Worm (Caenorhabditis elegans) whole organism, young adult: ENCODE measurements around the gene F19B6.1.

Experiments used
- B0336.3 ChIP-seq: fragments of 200-800 bp; sonication (Bioruptor generic); IDR thresholded peaks from 2 replicates; pipeline ENCODE4 v1.3.6; 2022; ENCODE audit warnings: missing genetic modification characterization, missing compliant biosample characterization
- D2030.7 ChIP-seq: fragments of 200-800 bp; sonication (Bioruptor generic); IDR thresholded peaks from 2 replicates; pipeline ENCODE4 v1.3.6; 2022; ENCODE audit warnings: missing genetic modification reagents, missing genetic modification characterization, missing compliant biosample characterization
- F23B12.7 ChIP-seq: sonication (generic microtip); optimal IDR thresholded peaks from 2 replicates; lab custom pipeline; 2017; ENCODE audit warnings: missing genetic modification characterization, mild to moderate bottlenecking, missing compliant biosample characterization, antibody characterized with exemption, moderate library complexity; ENCODE audit not compliant: insufficient read depth
- F33H1.4 ChIP-seq: fragments of 200-800 bp; sonication (Bioruptor generic); IDR thresholded peaks from 2 replicates; pipeline ENCODE4 v1.3.6; 2022; ENCODE audit warnings: missing genetic modification reagents, missing genetic modification characterization, missing compliant biosample characterization
- Y56A3A.18 ChIP-seq: fragments of 200-800 bp; sonication (Bioruptor generic); IDR thresholded peaks from 2 replicates; pipeline ENCODE4 v1.3.6; 2022; ENCODE audit warnings: missing genetic modification reagents, missing genetic modification characterization, missing compliant biosample characterization
- Y95B8A.8 ChIP-seq: fragments of 200-800 bp; sonication (Bioruptor generic); IDR thresholded peaks from 2 replicates; pipeline ENCODE4 v1.3.6; 2022; ENCODE audit warnings: missing genetic modification reagents, missing genetic modification characterization, missing compliant biosample characterization
- ZK185.1 ChIP-seq: sonication (generic microtip); optimal IDR thresholded peaks from 2 replicates; lab custom pipeline; 2016; ENCODE audit warnings: mild to moderate bottlenecking, missing genetic modification characterization, missing compliant biosample characterization; ENCODE audit not compliant: poor library complexity, severe bottlenecking
- atf-7 ChIP-seq: sonication (generic microtip); optimal IDR thresholded peaks from 2 replicates; lab custom pipeline; 2017; ENCODE audit warnings: mild to moderate bottlenecking, missing genetic modification characterization, missing compliant biosample characterization
- attf-6 ChIP-seq: fragments of 200-800 bp; sonication (Bioruptor generic); IDR thresholded peaks from 2 replicates; pipeline ENCODE4 v1.3.6; 2022; ENCODE audit warnings: missing genetic modification reagents, missing genetic modification characterization, missing compliant biosample characterization
- bed-1 ChIP-seq: fragments of 200-800 bp; sonication (Bioruptor generic); IDR thresholded peaks from 2 replicates; pipeline ENCODE4 v1.3.6; 2022; ENCODE audit warnings: missing genetic modification reagents, missing genetic modification characterization, missing compliant biosample characterization
- ceh-79 ChIP-seq: sonication (generic microtip); optimal IDR thresholded peaks from 2 replicates; lab custom pipeline; 2017; ENCODE audit warnings: mild to moderate bottlenecking, missing genetic modification characterization, missing compliant biosample characterization
- ceh-91 ChIP-seq: fragments of 200-800 bp; sonication (Bioruptor generic); IDR thresholded peaks from 2 replicates; pipeline ENCODE4 v1.3.6; 2022; ENCODE audit warnings: missing genetic modification reagents, missing genetic modification characterization, missing compliant biosample characterization
- die-1 ChIP-seq: sonication (generic microtip); optimal IDR thresholded peaks from 2 replicates; lab custom pipeline; 2016; ENCODE audit warnings: missing genotype, mild to moderate bottlenecking, missing genetic modification characterization, missing compliant biosample characterization
- dox-1 ChIP-seq: fragments of 200-800 bp; sonication (Bioruptor generic); IDR thresholded peaks from 2 replicates; pipeline ENCODE4 v1.3.6; 2022; ENCODE audit warnings: missing genetic modification reagents, missing genetic modification characterization, missing compliant biosample characterization
- dpl-1 ChIP-seq: fragments of 150-350 bp; optimal IDR thresholded peaks from 2 replicates; lab custom pipeline; 2014; ENCODE audit warnings: missing biosample characterization, missing genetic modification reagents, missing genetic modification characterization
- efl-1 ChIP-seq: fragments of 150-350 bp; optimal IDR thresholded peaks from 2 replicates; lab custom pipeline; 2014; ENCODE audit warnings: missing biosample characterization, missing genetic modification reagents, missing genetic modification characterization
- egrh-3 ChIP-seq: fragments of 200-800 bp; sonication (Bioruptor generic); IDR thresholded peaks from 2 replicates; pipeline ENCODE4 v1.3.6; 2022; ENCODE audit warnings: missing genetic modification reagents, missing genetic modification characterization, missing compliant biosample characterization
- ekl-4 ChIP-seq: fragments of 200-800 bp; sonication (Bioruptor generic); IDR thresholded peaks from 2 replicates; pipeline ENCODE4 v1.3.6; 2022; ENCODE audit warnings: missing genetic modification reagents, missing genetic modification characterization, missing compliant biosample characterization
- fkh-3 ChIP-seq: sonication (generic microtip); optimal IDR thresholded peaks from 2 replicates; lab custom pipeline; 2016; ENCODE audit warnings: mild to moderate bottlenecking, missing genetic modification characterization, missing compliant biosample characterization
- gei-17 ChIP-seq: fragments of 200-800 bp; sonication (Bioruptor generic); optimal IDR thresholded peaks from 2 replicates; lab custom pipeline; 2018; ENCODE audit warnings: mild to moderate bottlenecking, missing genetic modification characterization, missing compliant biosample characterization
- hlh-12 ChIP-seq: sonication (generic microtip); optimal IDR thresholded peaks from 2 replicates; lab custom pipeline; 2016; ENCODE audit warnings: missing genetic modification characterization, missing compliant biosample characterization
- let-607 ChIP-seq, 2 experiments: fragments of 200-800 bp in 1 of 2; sonication (Bioruptor generic) in 1 of 2; sonication (generic microtip) in 1 of 2; optimal IDR thresholded peaks; 2 replicates each; lab custom pipeline; 2016 to 2018; ENCODE audit warnings: mild to moderate bottlenecking in 2 of 2, missing compliant biosample characterization in 2 of 2, missing genetic modification characterization in 2 of 2, moderate library complexity in 2 of 2, missing genotype in 1 of 2
- lin-26 ChIP-seq: fragments of 200-800 bp; sonication (Bioruptor generic); IDR thresholded peaks from 2 replicates; pipeline ENCODE4 v1.3.6; 2022; ENCODE audit warnings: missing genetic modification reagents, missing genetic modification characterization, missing compliant biosample characterization
- lin-40 ChIP-seq: sonication (generic microtip); optimal IDR thresholded peaks from 2 replicates; lab custom pipeline; 2016; ENCODE audit warnings: missing genetic modification characterization, mild to moderate bottlenecking, missing compliant biosample characterization, missing genotype, missing genetic modification reagents
- lsl-1 ChIP-seq: fragments of 200-800 bp; sonication (Bioruptor generic); optimal IDR thresholded peaks from 2 replicates; lab custom pipeline; 2018; ENCODE audit warnings: mild to moderate bottlenecking, missing genetic modification characterization, moderate library complexity, missing compliant biosample characterization
- madf-6 ChIP-seq: fragments of 200-800 bp; sonication (Bioruptor generic); IDR thresholded peaks from 2 replicates; pipeline ENCODE4 v1.3.6; 2022; ENCODE audit warnings: missing genetic modification reagents, missing genetic modification characterization, missing compliant biosample characterization
- madf-8 ChIP-seq: fragments of 200-800 bp; sonication (Bioruptor generic); conservative IDR thresholded peaks from 2 replicates; pipeline ENCODE4 v1.3.6; 2022; ENCODE audit warnings: missing genetic modification reagents, missing genetic modification characterization, missing compliant biosample characterization
- mel-28 ChIP-seq: sonication (generic microtip); optimal IDR thresholded peaks from 2 replicates; lab custom pipeline; 2016; ENCODE audit warnings: borderline replicate concordance, mild to moderate bottlenecking, missing genetic modification characterization, missing compliant biosample characterization
- nhr-179 ChIP-seq: sonication (generic microtip); optimal IDR thresholded peaks from 2 replicates; lab custom pipeline; 2016; ENCODE audit warnings: mild to moderate bottlenecking, missing genetic modification characterization, missing compliant biosample characterization
- sdz-38 ChIP-seq: sonication (generic microtip); optimal IDR thresholded peaks from 2 replicates; lab custom pipeline; 2016; ENCODE audit warnings: missing genotype, missing genetic modification characterization, missing compliant biosample characterization
- tbx-9 ChIP-seq: sonication (generic microtip); optimal IDR thresholded peaks from 2 replicates; lab custom pipeline; 2016; ENCODE audit warnings: borderline replicate concordance, missing genetic modification characterization, inconsistent platforms, missing compliant biosample characterization
- xnd-1 ChIP-seq: sonication (generic microtip); optimal IDR thresholded peaks from 2 replicates; lab custom pipeline; 2016; ENCODE audit warnings: missing genotype, missing genetic modification reagents, missing genetic modification characterization, missing compliant biosample characterization
- zfh-2 ChIP-seq: fragments of 200-800 bp; sonication (Bioruptor generic); conservative IDR thresholded peaks from 2 replicates; pipeline ENCODE4 v1.3.6; 2022; ENCODE audit warnings: missing genetic modification reagents, missing genetic modification characterization, missing compliant biosample characterization
- ztf-25 ChIP-seq: fragments of 200-800 bp; sonication (Bioruptor generic); IDR thresholded peaks from 2 replicates; pipeline ENCODE4 v1.3.6; 2022; ENCODE audit warnings: missing genetic modification reagents, missing genetic modification characterization, missing compliant biosample characterization

The F19B6.1 gene

ce11 chrIV:12361392-12362092 is 25.7 kb upstream of the F19B6.1 start, which contains the start of the genes ccr-4 and ZC518.8 (continued):
- TF ChIP-seq ceh-79 (tag; lab: Kevin White, UChicago): no peak
- no peak for TF ChIP-seq F23B12.7 (tag; lab: Kevin White, UChicago)
- no peak for TF ChIP-seq ztf-25 (GFP tag; lab: Robert Waterston, UW)
- peak; percentile 2 to 76 for TF ChIP-seq let-607 (tag; optimal IDR thresholded peaks at IDR 0.05; lab: Kevin White, UChicago)
- TF ChIP-seq dox-1 (GFP tag; lab: Robert Waterston, UW): no peak
- TF ChIP-seq bed-1 (GFP tag; lab: Robert Waterston, UW): 0 out of 2 replicates have a peak, but pooled peaks have one; percentile 67
- TF ChIP-seq hlh-12: no peak
- no peak for TF ChIP-seq lin-40 (tag; lab: Kevin White, UChicago)

ce11 chrIV:12360742-12361195 is 24.9 kb upstream of the F19B6.1 start, which contains the start of gene sec-24.2:
sec-24.2 (minus strand) TSS chrIV:12360792.
- TF ChIP-seq ceh-91 (GFP tag; lab: Robert Waterston, UW): peak; percentile 58
- peak; percentile 83 for TF ChIP-seq lsl-1
- peak; percentile 29 for TF ChIP-seq xnd-1 (tag; lab: Kevin White, UChicago)
- TF ChIP-seq D2030.7 (GFP tag; lab: Robert Waterston, UW): peak; percentile 12; the same call in 1 of the 2 replicates
- no peak for TF ChIP-seq sdz-38 (tag; lab: Kevin White, UChicago)
- TF ChIP-seq F33H1.4 (GFP tag; lab: Robert Waterston, UW): peak; percentile 49
- 0 out of 2 replicates have a peak, but pooled peaks have one; percentile 25 for TF ChIP-seq attf-6
- TF ChIP-seq atf-7: no peak
- no peak for TF ChIP-seq Y56A3A.18 (GFP tag; lab: Robert Waterston, UW)
- TF ChIP-seq madf-8 (GFP tag; lab: Robert Waterston, UW): peak; percentile 55; the same call in 1 of the 2 replicates
- peak; percentile 86 for TF ChIP-seq madf-6 (GFP tag; lab: Robert Waterston, UW)
- peak; percentile 24; the same call in 1 of the 2 replicates for TF ChIP-seq dox-1 (GFP tag; lab: Robert Waterston, UW)
- TF ChIP-seq ZK185.1 (tag; lab: Kevin White, UChicago): no peak
- TF ChIP-seq efl-1 (GFP tag; lab: Kevin White, UChicago): peak; percentile 82
- TF ChIP-seq Y95B8A.8: 0 out of 2 replicates have a peak, but pooled peaks have one; percentile 22
- peak; percentile 30 for TF ChIP-seq dpl-1 (GFP tag; lab: Kevin White, UChicago)
- TF ChIP-seq, all 124 proteins: peak for 12

- peak; percentile 62 for TF ChIP-seq zfh-2
- TF ChIP-seq gei-17 (GFP tag; lab: Kevin White, UChicago): no peak
- peak; percentile 34; the same call in 1 of the 2 replicates for TF ChIP-seq egrh-3
- TF ChIP-seq, all 124 proteins: peak for 2
Measured at ce11 chrIV:12359979-12360378, 24.1 kb upstream of the F19B6.1 start.

ce11 chrIV:12350235-12350634 is 14.4 kb upstream of the F19B6.1 start:
- TF ChIP-seq tbx-9 (tag; lab: Kevin White, UChicago) (no peak), nhr-179 (tag; lab: Kevin White, UChicago) (no peak), B0336.3 (GFP tag; lab: Robert Waterston, UW) (no peak), fkh-3 (tag; lab: Kevin White, UChicago) (no peak), ekl-4 (GFP tag; lab: Robert Waterston, UW) (no peak), die-1 (tag; lab: Kevin White, UChicago) (no peak), lin-26 (GFP tag; lab: Robert Waterston, UW) (no peak), mel-28 (tag; lab: Kevin White, UChicago) (no peak)
- TF ChIP-seq, all 124 proteins: peak for 0
